Worm (Caenorhabditis elegans): ENCODE results near the gene gas-1.

DNA sequence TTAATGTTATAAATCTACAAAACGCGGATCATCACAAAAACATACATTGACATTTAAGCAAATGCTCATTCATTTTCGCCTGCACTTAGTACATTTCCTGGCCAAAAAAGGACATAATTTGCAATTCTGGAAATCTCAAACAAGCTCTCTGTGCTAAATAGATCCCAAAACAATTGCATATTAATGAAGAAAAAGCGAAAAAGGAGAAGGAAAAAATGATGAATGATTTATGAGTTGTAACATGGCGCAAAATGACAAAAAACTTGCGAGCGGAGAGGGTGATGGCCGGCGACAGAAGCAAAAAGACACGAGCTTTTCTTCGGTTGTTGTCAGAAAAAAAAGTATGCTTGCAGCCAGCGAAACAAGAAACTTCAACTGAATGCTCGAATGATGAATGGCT lies 35.3 kb downstream of the gas-1 start:
- TF ChIP-seq fos-1 (tag; optimal IDR thresholded peaks at IDR 0.05) (no peak), zag-1 (tag; optimal IDR thresholded peaks at IDR 0.05) (no peak), ZK546.5 (tag; optimal IDR thresholded peaks at IDR 0.05) (no peak), aly-2 (tag; optimal IDR thresholded peaks at IDR 0.05) (no peak)

All from whole organism, L3 larva.